Worm (Caenorhabditis elegans) whole organism, L2 larva: ENCODE results near the gene tmed-4.
"Not testable (repeated sequence)": the region's sequence is repeated elsewhere in the genome, so short reads cannot be mapped to it uniquely, and the experiment has no call there.

Experiments used
- C34F6.9 ChIP-seq: fragments of 150-350 bp; optimal IDR thresholded peaks from 2 replicates; lab custom pipeline; 2014; ENCODE audit warnings: missing biosample characterization, missing genetic modification characterization
- R02D3.7 ChIP-seq: fragments of 150-350 bp; optimal IDR thresholded peaks from 2 replicates; lab custom pipeline; 2014; ENCODE audit warnings: missing biosample characterization, missing genetic modification characterization
- Y55F3AM.14 ChIP-seq: fragments of 200-800 bp; sonication (Bioruptor generic); optimal IDR thresholded peaks from 2 replicates; lab custom pipeline; 2018; ENCODE audit warnings: mild to moderate bottlenecking, missing genetic modification characterization, missing compliant biosample characterization
- alr-1 ChIP-seq: fragments of 150-350 bp; optimal IDR thresholded peaks from 2 replicates; lab custom pipeline; 2014; ENCODE audit warnings: missing biosample characterization, missing genetic modification characterization
- blmp-1 ChIP-seq: sonication (generic microtip); optimal IDR thresholded peaks from 2 replicates; lab custom pipeline; 2017; ENCODE audit warnings: missing genetic modification characterization, mild to moderate bottlenecking, missing compliant biosample characterization, antibody characterized with exemption, moderate library complexity; ENCODE audit not compliant: insufficient read depth
- ceh-16 ChIP-seq: fragments of 150-350 bp; optimal IDR thresholded peaks from 2 replicates; lab custom pipeline; 2014; ENCODE audit warnings: missing biosample characterization, missing genetic modification characterization
- ceh-82 ChIP-seq: fragments of 150-350 bp; optimal IDR thresholded peaks from 2 replicates; lab custom pipeline; 2014; ENCODE audit warnings: missing biosample characterization, missing genetic modification characterization
- crh-2 ChIP-seq: sonication (generic microtip); optimal IDR thresholded peaks from 2 replicates; lab custom pipeline; 2017; ENCODE audit warnings: missing biosample characterization, missing genetic modification characterization
- dmd-4 ChIP-seq: sonication (generic microtip); optimal IDR thresholded peaks from 2 replicates; lab custom pipeline; 2017; ENCODE audit warnings: missing biosample characterization, missing genetic modification characterization
- egl-27 ChIP-seq: sonication (generic microtip); optimal IDR thresholded peaks from 3 replicates; lab custom pipeline; 2017; ENCODE audit warnings: missing biosample characterization, missing genetic modification reagents, missing genetic modification characterization
- elt-1 ChIP-seq: fragments of 150-350 bp; optimal IDR thresholded peaks from 2 replicates; lab custom pipeline; 2014; ENCODE audit warnings: missing biosample characterization, missing genetic modification characterization
- fos-1 ChIP-seq: fragments of 150-350 bp; optimal IDR thresholded peaks from 2 replicates; lab custom pipeline; 2014; ENCODE audit warnings: missing biosample characterization, missing genetic modification characterization
- lin-11 ChIP-seq: fragments of 150-350 bp; sonication (generic microtip); optimal IDR thresholded peaks from 2 replicates; lab custom pipeline; 2014; ENCODE audit warnings: missing biosample characterization, missing genetic modification characterization, inconsistent platforms, mixed read lengths
- lin-39 ChIP-seq: fragments of 150-350 bp; optimal IDR thresholded peaks from 2 replicates; lab custom pipeline; 2014; ENCODE audit warnings: missing biosample characterization, missing genetic modification reagents, missing genetic modification characterization
- lsy-2 ChIP-seq, 2 experiments: fragments of 150-350 bp in 1 of 2; sonication (generic microtip) in 1 of 2; optimal IDR thresholded peaks; 2 replicates each; lab custom pipeline; 2014 to 2017; ENCODE audit warnings: missing biosample characterization in 2 of 2, missing genetic modification characterization in 2 of 2
- mab-5 ChIP-seq: fragments of 150-350 bp; optimal IDR thresholded peaks from 2 replicates; lab custom pipeline; 2014; ENCODE audit warnings: missing biosample characterization, missing genetic modification characterization
- mbf-1 ChIP-seq: sonication (generic microtip); optimal IDR thresholded peaks from 2 replicates; lab custom pipeline; 2017; ENCODE audit warnings: missing biosample characterization, missing genetic modification characterization
- mdl-1 ChIP-seq, 2 experiments: fragments of 150-350 bp in 1 of 2; sonication (generic microtip) in 1 of 2; optimal IDR thresholded peaks; 2 replicates each; lab custom pipeline; 2017; ENCODE audit warnings: missing biosample characterization in 2 of 2, missing genetic modification characterization in 2 of 2
- nhr-10 ChIP-seq: sonication (generic microtip); optimal IDR thresholded peaks from 2 replicates; lab custom pipeline; 2017; ENCODE audit warnings: missing biosample characterization, missing genetic modification characterization
- nhr-12 ChIP-seq: fragments of 150-350 bp; optimal IDR thresholded peaks from 2 replicates; lab custom pipeline; 2014; ENCODE audit warnings: missing biosample characterization, missing genetic modification characterization
- nhr-129 ChIP-seq: fragments of 150-350 bp; optimal IDR thresholded peaks from 2 replicates; lab custom pipeline; 2014; ENCODE audit warnings: missing biosample characterization, missing genetic modification characterization
- nhr-21 ChIP-seq: fragments of 150-350 bp; optimal IDR thresholded peaks from 2 replicates; lab custom pipeline; 2014; ENCODE audit warnings: missing biosample characterization, missing genetic modification characterization
- nhr-23 ChIP-seq: fragments of 150-350 bp; optimal IDR thresholded peaks from 2 replicates; lab custom pipeline; 2014; ENCODE audit warnings: missing biosample characterization, missing genetic modification reagents, missing genetic modification characterization
- nhr-237 ChIP-seq: fragments of 150-350 bp; optimal IDR thresholded peaks from 2 replicates; lab custom pipeline; 2014; ENCODE audit warnings: missing biosample characterization, missing genetic modification characterization
- nhr-25 ChIP-seq: fragments of 150-350 bp; sonication (generic microtip); optimal IDR thresholded peaks from 3 replicates; lab custom pipeline; 2014; ENCODE audit warnings: missing biosample characterization, missing genetic modification characterization
- nhr-77 ChIP-seq: fragments of 150-350 bp; optimal IDR thresholded peaks from 2 replicates; lab custom pipeline; 2014; ENCODE audit warnings: missing biosample characterization, missing genetic modification characterization
- sem-4 ChIP-seq: fragments of 150-350 bp; optimal IDR thresholded peaks from 2 replicates; lab custom pipeline; 2014; ENCODE audit warnings: missing biosample characterization, missing genetic modification reagents, missing genetic modification characterization
- skn-1 ChIP-seq: sonication (generic microtip); optimal IDR thresholded peaks from 2 replicates; lab custom pipeline; 2017; ENCODE audit warnings: missing biosample characterization, missing genetic modification characterization
- snpc-4 ChIP-seq: fragments of 150-350 bp; optimal IDR thresholded peaks from 2 replicates; lab custom pipeline; 2014; ENCODE audit warnings: missing biosample characterization, missing genetic modification characterization
- unc-55 ChIP-seq: fragments of 150-350 bp; sonication (generic microtip); optimal IDR thresholded peaks from 3 replicates; lab custom pipeline; 2014; ENCODE audit warnings: missing biosample characterization, missing genetic modification reagents, missing genetic modification characterization
- unc-62 ChIP-seq: fragments of 150-350 bp; optimal IDR thresholded peaks from 2 replicates; lab custom pipeline; 2014; ENCODE audit warnings: missing biosample characterization, missing genetic modification reagents, missing genetic modification characterization
- zag-1 ChIP-seq: fragments of 150-350 bp; optimal IDR thresholded peaks from 2 replicates; lab custom pipeline; 2014; ENCODE audit warnings: missing biosample characterization, missing genetic modification characterization
- ztf-11 ChIP-seq: sonication (generic microtip); optimal IDR thresholded peaks from 2 replicates; lab custom pipeline; 2017; ENCODE audit warnings: missing biosample characterization, missing genetic modification characterization

tmed-4 gene

DNA sequence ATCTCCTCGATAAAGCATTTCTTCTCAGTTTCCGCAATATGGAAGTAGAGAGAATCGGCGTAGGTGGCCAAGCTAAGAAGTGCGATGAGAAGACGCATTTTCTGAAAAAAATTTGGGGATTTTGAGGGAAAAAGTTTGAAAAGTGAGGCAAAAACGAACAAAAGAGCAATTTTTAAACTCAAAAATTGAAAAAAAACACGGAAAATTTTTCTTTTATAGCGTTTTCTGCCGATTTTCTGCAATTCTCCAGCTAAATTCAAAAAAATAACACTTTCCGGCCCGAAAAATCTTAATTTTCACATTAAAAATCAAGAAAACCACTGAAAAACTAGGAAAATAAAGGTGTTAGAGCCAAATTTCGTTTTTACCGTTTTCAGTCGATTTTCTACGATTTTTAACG is at the start of gene tmed-4:
Gene tmed-4, minus strand, starts transcription at position 101 of the 400 bp plus-strand sequence.
- TF ChIP-seq nhr-129 (tag; lab: Kevin White, UChicago); zag-1 (tag; lab: Kevin White, UChicago); alr-1: not testable (repeated sequence)

DNA sequence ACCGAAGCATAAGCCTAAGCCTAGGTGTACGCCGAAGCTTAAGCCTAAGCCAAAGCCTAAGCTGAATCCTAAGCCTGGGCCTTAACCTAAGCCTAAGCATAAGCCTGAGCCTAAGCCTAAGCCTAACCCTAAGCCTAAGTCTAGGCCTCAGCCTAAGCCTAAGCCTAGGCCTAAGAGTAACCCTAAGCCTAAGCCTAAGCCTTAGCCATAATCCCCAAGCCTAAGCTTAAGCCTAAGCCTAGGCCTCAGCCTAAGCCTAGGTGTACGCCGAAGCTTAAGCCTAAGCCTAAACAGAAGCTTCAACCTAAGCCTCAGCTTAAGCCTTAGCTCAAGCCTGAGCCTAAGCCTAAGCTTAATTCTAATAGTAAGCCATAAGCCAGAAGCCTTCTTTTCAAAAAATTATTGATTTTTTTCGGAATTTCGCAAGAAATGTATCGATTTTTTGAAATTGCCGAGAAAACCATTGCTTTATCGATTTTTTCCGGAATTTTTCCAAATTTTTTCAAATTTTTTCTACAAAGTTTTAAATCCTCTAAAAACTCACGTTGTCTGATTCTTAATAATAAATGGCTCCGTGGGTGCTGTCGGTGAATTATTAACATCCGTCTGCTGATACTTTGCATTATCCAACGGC is 49.4 kb upstream of the tmed-4 start:
- no peak for TF ChIP-seq nhr-25 (tag; lab: Kevin White, UChicago)
- no peak for TF ChIP-seq unc-62 (GFP tag; lab: Kevin White, UChicago)
- TF ChIP-seq nhr-237, result no peak
- no peak for TF ChIP-seq elt-1 (tag; lab: Kevin White, UChicago)
- TF ChIP-seq nhr-23 (tag; lab: Kevin White, UChicago), result no peak
- no peak for TF ChIP-seq nhr-77
- no peak for TF ChIP-seq mab-5 (tag; lab: Kevin White, UChicago)
- TF ChIP-seq ceh-82 (tag; lab: Kevin White, UChicago), result no peak
- TF ChIP-seq nhr-10, result no peak
- TF ChIP-seq lin-11 (tag; lab: Kevin White, UChicago), result no peak
- TF ChIP-seq skn-1 (tag; lab: Kevin White, UChicago), result no peak
- no peak for TF ChIP-seq R02D3.7 (tag; lab: Kevin White, UChicago)
- TF ChIP-seq nhr-21 (tag; lab: Kevin White, UChicago), result no peak
- TF ChIP-seq, all 48 proteins: peak for 0

DNA sequence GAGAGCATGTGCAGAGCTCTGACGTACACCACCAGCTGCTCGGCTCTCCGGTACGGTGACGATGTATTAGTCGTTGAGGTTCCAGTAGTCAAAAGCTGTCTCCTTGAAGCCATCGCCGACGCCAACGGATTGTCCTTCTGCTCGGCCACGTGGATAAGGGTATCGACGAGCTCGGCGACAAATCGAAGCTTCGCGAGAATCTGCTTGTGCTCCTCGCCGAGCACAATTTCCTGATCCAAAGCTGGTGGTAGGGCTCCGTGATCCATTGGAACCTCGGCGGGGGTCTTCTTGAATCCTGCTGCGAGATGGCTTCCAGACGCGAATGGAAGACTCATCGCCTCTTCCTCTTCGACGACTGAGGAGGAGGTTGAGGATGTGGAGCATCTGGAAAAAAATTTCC is 48.6 kb upstream of the tmed-4 start:
- TF ChIP-seq lsy-2 (tag; optimal IDR thresholded peaks at IDR 0.05; lab: Kevin White, UChicago), result no peak
- TF ChIP-seq dmd-4 (tag; lab: Kevin White, UChicago), result no peak
- no peak for TF ChIP-seq elt-1 (tag; lab: Kevin White, UChicago)

DNA sequence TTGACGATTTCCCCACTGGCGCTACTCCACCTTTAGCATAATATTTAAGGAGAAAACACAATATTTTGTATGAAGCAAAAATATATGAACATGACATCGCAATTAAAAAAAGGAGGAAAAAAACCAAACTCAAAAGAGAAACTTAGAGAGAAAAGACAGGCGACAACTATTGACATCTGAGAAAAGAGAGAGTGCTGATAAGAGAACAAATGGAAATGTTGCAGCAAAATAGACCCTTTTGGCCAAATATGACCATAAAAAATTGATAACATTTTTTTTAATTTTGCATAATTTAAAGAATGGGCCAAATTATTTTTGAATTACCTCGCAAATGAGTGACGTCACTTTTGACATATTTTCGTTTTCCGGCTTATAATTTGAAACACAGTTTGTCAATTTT is 45.8 kb upstream of the tmed-4 start:
- TF ChIP-seq lsy-2 (tag; optimal IDR thresholded peaks at IDR 0.05; lab: Kevin White, UChicago) (no peak), crh-2 (tag; lab: Kevin White, UChicago) (no peak), dmd-4 (tag; lab: Kevin White, UChicago) (no peak), lin-39 (tag; lab: Kevin White, UChicago) (no peak), lin-11 (tag; lab: Kevin White, UChicago) (no peak), C34F6.9 (tag; lab: Kevin White, UChicago) (no peak), nhr-129 (tag; lab: Kevin White, UChicago) (no peak), fos-1 (tag; lab: Kevin White, UChicago) (no peak), mbf-1 (tag; lab: Kevin White, UChicago) (no peak), ceh-16 (tag; lab: Kevin White, UChicago) (no peak), nhr-12 (tag; lab: Kevin White, UChicago) (no peak), nhr-23 (tag; lab: Kevin White, UChicago) (no peak), nhr-25 (tag; lab: Kevin White, UChicago) (no peak), R02D3.7 (tag; lab: Kevin White, UChicago) (no peak), Y55F3AM.14 (GFP tag; lab: Kevin White, UChicago) (no peak), nhr-237 (no peak), unc-55 (GFP tag; lab: Kevin White, UChicago) (no peak)

DNA sequence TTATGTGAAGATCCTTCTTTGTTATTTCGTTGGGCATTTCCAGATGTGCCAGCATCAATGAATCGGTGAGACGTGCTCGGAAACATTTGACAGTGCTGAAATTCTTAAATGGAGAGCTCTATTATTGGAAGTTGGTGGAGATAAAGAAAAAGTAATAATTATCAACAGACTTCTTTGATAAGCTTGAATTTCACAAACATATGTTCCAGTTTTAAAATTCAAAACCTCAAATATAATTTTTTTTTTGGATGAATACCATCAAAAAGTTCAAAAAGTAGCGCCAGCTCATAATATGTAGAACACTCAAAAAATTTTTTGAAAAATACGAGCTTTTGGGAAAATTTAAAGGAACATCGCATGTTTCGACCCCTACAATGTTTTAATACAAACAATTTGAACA is 45.2 kb upstream of the tmed-4 start, which contains the start of gene Y60A3A.25:
Gene Y60A3A.25, minus strand, starts transcription at position 101 of the 400 bp plus-strand sequence.
- TF ChIP-seq mdl-1 (tag; optimal IDR thresholded peaks at IDR 0.05; lab: Kevin White, UChicago), result no peak
- TF ChIP-seq blmp-1 (tag; lab: Kevin White, UChicago), result no peak
- no peak for TF ChIP-seq nhr-23 (tag; lab: Kevin White, UChicago)
- TF ChIP-seq crh-2 (tag; lab: Kevin White, UChicago), result no peak
- TF ChIP-seq ceh-16 (tag; lab: Kevin White, UChicago), result no peak
- no peak for TF ChIP-seq nhr-12 (tag; lab: Kevin White, UChicago)
- no peak for TF ChIP-seq lin-39 (tag; lab: Kevin White, UChicago)
- no peak for TF ChIP-seq snpc-4
- no peak for TF ChIP-seq nhr-77
- no peak for TF ChIP-seq sem-4 (tag; lab: Kevin White, UChicago)
- TF ChIP-seq egl-27 (tag; lab: Kevin White, UChicago), result no peak
- no peak for TF ChIP-seq ztf-11 (tag; lab: Kevin White, UChicago)
- TF ChIP-seq nhr-129 (tag; lab: Kevin White, UChicago), result no peak
- no peak for TF ChIP-seq elt-1 (tag; lab: Kevin White, UChicago)
- no peak for TF ChIP-seq mab-5 (tag; lab: Kevin White, UChicago)
